Fruit fly (Drosophila melanogaster) whole organism, prepupa: ENCODE results near the gene Rap1.

Source experiments
- Blimp-1 ChIP-seq: fragments of 200-800 bp; sonication (Bioruptor generic); optimal IDR thresholded peaks from 3 replicates; lab custom pipeline; 2017; ENCODE audit warnings: missing biosample characterization, missing genetic modification characterization, mild to moderate bottlenecking, moderate library complexity, missing genetic modification reagents
- CG10669 ChIP-seq: fragments of 200-800 bp; sonication (Bioruptor generic); optimal IDR thresholded peaks from 3 replicates; lab custom pipeline; 2018; ENCODE audit warnings: missing biosample characterization, mild to moderate bottlenecking, missing genetic modification characterization, moderate library complexity
- CG11294 ChIP-seq: fragments of 200-800 bp; sonication (Bioruptor generic); IDR thresholded peaks from 2 replicates; pipeline ENCODE4 v1.3.6; 2022; ENCODE audit warnings: missing biosample characterization, missing genetic modification characterization
- CG11762 ChIP-seq: fragments of 200-800 bp; sonication (Bioruptor generic); optimal IDR thresholded peaks from 3 replicates; lab custom pipeline; 2016; ENCODE audit warnings: missing biosample characterization, missing genetic modification characterization; ENCODE audit not compliant: insufficient read depth
- CG15336 ChIP-seq: fragments of 200-800 bp; sonication (Bioruptor generic); IDR thresholded peaks from 2 replicates; pipeline ENCODE4 v1.3.6; 2022; ENCODE audit warnings: missing biosample characterization, missing genetic modification characterization
- CG1621 ChIP-seq: fragments of 200-800 bp; sonication (Bioruptor generic); optimal IDR thresholded peaks from 3 replicates; lab custom pipeline; 2018; ENCODE audit warnings: missing biosample characterization, mild to moderate bottlenecking, missing genetic modification characterization
- CG16779 ChIP-seq: fragments of 200-800 bp; sonication (Bioruptor generic); optimal IDR thresholded peaks from 3 replicates; lab custom pipeline; 2017; ENCODE audit warnings: missing biosample characterization, mild to moderate bottlenecking, missing genetic modification characterization
- CG3032 ChIP-seq: fragments of 200-800 bp; optimal IDR thresholded peaks from 2 replicates; lab custom pipeline; 2019; ENCODE audit warnings: missing biosample characterization, mild to moderate bottlenecking, missing genetic modification characterization, moderate library complexity
- CG32006 ChIP-seq: fragments of 200-800 bp; sonication (Bioruptor generic); optimal IDR thresholded peaks from 3 replicates; lab custom pipeline; 2017; ENCODE audit warnings: missing biosample characterization, mild to moderate bottlenecking, missing genetic modification characterization
- CG34406 ChIP-seq: fragments of 200-800 bp; sonication (Bioruptor generic); optimal IDR thresholded peaks from 3 replicates; lab custom pipeline; 2016; ENCODE audit warnings: missing biosample characterization, missing genetic modification characterization
- CG3919 ChIP-seq: fragments of 200-800 bp; sonication (Bioruptor generic); optimal IDR thresholded peaks from 3 replicates; lab custom pipeline; 2016; ENCODE audit warnings: missing biosample characterization, missing genetic modification characterization
- CG4318 ChIP-seq: fragments of 200-800 bp; sonication (Bioruptor generic); optimal IDR thresholded peaks from 3 replicates; lab custom pipeline; 2017; ENCODE audit warnings: missing biosample characterization, mild to moderate bottlenecking, missing genetic modification characterization
- CG6163 ChIP-seq: fragments of 200-800 bp; sonication (Bioruptor generic); IDR thresholded peaks from 3 replicates; pipeline ENCODE4 v1.3.6; 2022; ENCODE audit warnings: missing biosample characterization, missing genetic modification characterization
- CG6792 ChIP-seq: fragments of 200-800 bp; sonication (Bioruptor generic); optimal IDR thresholded peaks from 3 replicates; lab custom pipeline; 2016; ENCODE audit warnings: missing biosample characterization, missing genetic modification characterization
- CG6808 ChIP-seq: fragments of 200-800 bp; sonication (Bioruptor generic); optimal IDR thresholded peaks from 3 replicates; lab custom pipeline; 2017; ENCODE audit warnings: missing biosample characterization, missing genetic modification characterization, mild to moderate bottlenecking, moderate library complexity, missing genetic modification reagents
- CG6854 ChIP-seq: fragments of 200-800 bp; sonication (Bioruptor generic); optimal IDR thresholded peaks from 2 replicates; lab custom pipeline; 2017; ENCODE audit warnings: missing biosample characterization, mild to moderate bottlenecking, missing genetic modification characterization
- CG7368 ChIP-seq: fragments of 200-800 bp; sonication (Bioruptor generic); optimal IDR thresholded peaks from 3 replicates; lab custom pipeline; 2016; ENCODE audit warnings: missing biosample characterization, missing genetic modification characterization
- CG8319 ChIP-seq: fragments of 200-800 bp; sonication (Bioruptor generic); optimal IDR thresholded peaks from 3 replicates; lab custom pipeline; 2016; ENCODE audit warnings: missing biosample characterization, missing genetic modification characterization
- CG9139 ChIP-seq: fragments of 200-800 bp; sonication (Bioruptor generic); optimal IDR thresholded peaks from 3 replicates; lab custom pipeline; 2017; ENCODE audit warnings: missing biosample characterization, mild to moderate bottlenecking, missing genetic modification characterization
- Eip75B ChIP-seq: fragments of 200-800 bp; sonication (Bioruptor generic); optimal IDR thresholded peaks from 3 replicates; lab custom pipeline; 2016; ENCODE audit warnings: missing biosample characterization, missing genetic modification characterization
- Eip78C ChIP-seq: fragments of 200-800 bp; sonication (Bioruptor generic); peaks from one replicate; lab custom pipeline; 2016; ENCODE audit warnings: missing biosample characterization, missing genetic modification characterization
- Eip93F ChIP-seq: fragments of 200-800 bp; sonication (Bioruptor generic); optimal IDR thresholded peaks from 2 replicates; lab custom pipeline; 2016; ENCODE audit warnings: missing biosample characterization, mild to moderate bottlenecking, missing genetic modification characterization
- Ets21C ChIP-seq: fragments of 200-800 bp; sonication (Bioruptor generic); optimal IDR thresholded peaks from 3 replicates; lab custom pipeline; 2016; ENCODE audit warnings: missing biosample characterization, missing genetic modification characterization
- Ets96B ChIP-seq: fragments of 200-800 bp; optimal IDR thresholded peaks from 2 replicates; lab custom pipeline; 2019; ENCODE audit warnings: missing biosample characterization, mild to moderate bottlenecking, missing genetic modification characterization, moderate library complexity
- Gug ChIP-seq: fragments of 200-800 bp; sonication (Bioruptor generic); IDR thresholded peaks from 2 replicates; pipeline ENCODE4 v1.3.6; 2022; ENCODE audit warnings: missing biosample characterization, missing genetic modification characterization
- Hr39 ChIP-seq: fragments of 200-800 bp; sonication (Bioruptor generic); optimal IDR thresholded peaks from 2 replicates; lab custom pipeline; 2016; ENCODE audit warnings: missing biosample characterization, missing genetic modification characterization
- Hr4 ChIP-seq: fragments of 200-800 bp; sonication (Bioruptor generic); optimal IDR thresholded peaks from 3 replicates; lab custom pipeline; 2016; ENCODE audit warnings: missing biosample characterization, missing genetic modification characterization
- Lpt ChIP-seq: fragments of 200-800 bp; sonication (Bioruptor generic); optimal IDR thresholded peaks from 3 replicates; lab custom pipeline; 2016; ENCODE audit warnings: missing biosample characterization, missing genetic modification characterization
- Met ChIP-seq: fragments of 200-800 bp; sonication (Bioruptor generic); optimal IDR thresholded peaks from 3 replicates; lab custom pipeline; 2016; ENCODE audit warnings: missing biosample characterization, missing genetic modification characterization
- OdsH ChIP-seq: fragments of 200-800 bp; sonication (Bioruptor generic); optimal IDR thresholded peaks from 3 replicates; lab custom pipeline; 2016; ENCODE audit warnings: missing biosample characterization, missing genetic modification characterization
- Smox ChIP-seq: fragments of 200-800 bp; sonication (Bioruptor generic); optimal IDR thresholded peaks from 3 replicates; lab custom pipeline; 2016; ENCODE audit warnings: missing biosample characterization, missing genetic modification characterization
- Sox102F ChIP-seq: fragments of 200-800 bp; sonication (Bioruptor generic); optimal IDR thresholded peaks from 2 replicates; lab custom pipeline; 2016; ENCODE audit warnings: missing biosample characterization, mild to moderate bottlenecking, missing genetic modification characterization
- cyc ChIP-seq: fragments of 200-800 bp; sonication (Bioruptor generic); optimal IDR thresholded peaks from 3 replicates; lab custom pipeline; 2016; ENCODE audit warnings: missing biosample characterization, missing genetic modification characterization
- dac ChIP-seq: fragments of 200-800 bp; sonication (Bioruptor generic); optimal IDR thresholded peaks from 2 replicates; lab custom pipeline; 2017; ENCODE audit warnings: missing biosample characterization, mild to moderate bottlenecking, missing genetic modification characterization
- dsx ChIP-seq: fragments of 200-800 bp; optimal IDR thresholded peaks from 3 replicates; lab custom pipeline; 2019; ENCODE audit warnings: missing biosample characterization, mild to moderate bottlenecking, missing genetic modification characterization, moderate library complexity; ENCODE audit not compliant: poor library complexity, severe bottlenecking
- eg ChIP-seq: fragments of 200-800 bp; sonication (Bioruptor generic); IDR thresholded peaks from 3 replicates; pipeline ENCODE4 v1.3.6; 2022; ENCODE audit warnings: missing biosample characterization, missing genetic modification characterization
- esn ChIP-seq: fragments of 200-800 bp; sonication (Bioruptor generic); optimal IDR thresholded peaks from 2 replicates; lab custom pipeline; 2016; ENCODE audit warnings: missing biosample characterization, mild to moderate bottlenecking, missing genetic modification characterization, moderate library complexity
- fd59A ChIP-seq: fragments of 200-800 bp; sonication (Bioruptor generic); optimal IDR thresholded peaks from 2 replicates; lab custom pipeline; 2017; ENCODE audit warnings: missing biosample characterization, mild to moderate bottlenecking, missing genetic modification characterization, missing genetic modification reagents
- fd85E ChIP-seq: fragments of 200-800 bp; sonication (Bioruptor generic); optimal IDR thresholded peaks from 3 replicates; lab custom pipeline; 2016; ENCODE audit warnings: missing biosample characterization, missing genetic modification characterization
- lz ChIP-seq: fragments of 200-800 bp; sonication (Bioruptor generic); optimal IDR thresholded peaks from 3 replicates; lab custom pipeline; 2016; ENCODE audit warnings: missing biosample characterization, missing genetic modification characterization
- net ChIP-seq: fragments of 200-800 bp; sonication (Bioruptor generic); optimal IDR thresholded peaks from 3 replicates; lab custom pipeline; 2016; ENCODE audit warnings: missing biosample characterization, missing genetic modification characterization
- pdm3 ChIP-seq: fragments of 200-800 bp; sonication (Bioruptor generic); optimal IDR thresholded peaks from 3 replicates; lab custom pipeline; 2016; ENCODE audit warnings: missing biosample characterization, missing genetic modification characterization
- salr ChIP-seq, 2 experiments: fragments of 200-800 bp; sonication (Bioruptor generic); optimal IDR thresholded peaks; 3 replicates each; lab custom pipeline; 2016 to 2018; ENCODE audit warnings: missing biosample characterization in 2 of 2, missing genetic modification characterization in 2 of 2, mild to moderate bottlenecking in 1 of 2
- spab ChIP-seq: fragments of 200-800 bp; sonication (Bioruptor generic); optimal IDR thresholded peaks from 2 replicates; lab custom pipeline; 2017; ENCODE audit warnings: missing biosample characterization, mild to moderate bottlenecking, missing genetic modification characterization, missing genetic modification reagents
- ss ChIP-seq, 2 experiments: fragments of 200-800 bp; sonication (Bioruptor generic); optimal IDR thresholded peaks; 2 replicates in 1 of 2; 3 replicates in 1 of 2; lab custom pipeline; 2017 to 2018; ENCODE audit warnings: mild to moderate bottlenecking in 2 of 2, missing biosample characterization in 2 of 2, missing genetic modification characterization in 2 of 2, moderate library complexity in 1 of 2
- svp ChIP-seq: fragments of 200-800 bp; sonication (Bioruptor generic); peaks from one replicate; lab custom pipeline; 2016; ENCODE audit warnings: missing biosample characterization, missing genetic modification characterization
- topi ChIP-seq: fragments of 200-800 bp; sonication (Bioruptor generic); optimal IDR thresholded peaks from 3 replicates; lab custom pipeline; 2016; ENCODE audit warnings: missing biosample characterization, missing genetic modification characterization
- vri ChIP-seq: fragments of 200-800 bp; sonication (Bioruptor generic); optimal IDR thresholded peaks from 3 replicates; lab custom pipeline; 2016; ENCODE audit warnings: missing biosample characterization, mild to moderate bottlenecking, missing genetic modification characterization

Gene Rap1

dm6 chr3L:1860749-1861148 is 1.3 kb downstream of the Rap1 start:
- no peak for TF ChIP-seq CG11762 (GFP tag; lab: Kevin White, UChicago)
- TF ChIP-seq Eip93F (GFP tag; lab: Kevin White, UChicago): no peak
- no peak for TF ChIP-seq Smox (GFP tag; lab: Kevin White, UChicago)
- no peak for TF ChIP-seq Eip78C
- no peak for TF ChIP-seq CG15336
- no peak for TF ChIP-seq eg
- no peak for TF ChIP-seq fd59A (GFP tag; lab: Kevin White, UChicago)
- no peak for TF ChIP-seq topi
- no peak for TF ChIP-seq salr (GFP tag; optimal IDR thresholded peaks at IDR 0.05; lab: Kevin White, UChicago)
- no peak for TF ChIP-seq pdm3
- TF ChIP-seq CG3032 (tag; lab: Kevin White, UChicago): no peak
- TF ChIP-seq CG16779 (tag; lab: Kevin White, UChicago): no peak
- no peak for TF ChIP-seq fd85E (GFP tag; lab: Kevin White, UChicago)
- no peak for TF ChIP-seq Gug (GFP tag; lab: Robert Waterston, UW)
- TF ChIP-seq Lpt: no peak
- TF ChIP-seq Hr4 (GFP tag; lab: Kevin White, UChicago): no peak
- TF ChIP-seq CG3919 (GFP tag; lab: Kevin White, UChicago): no peak
- no peak for TF ChIP-seq Ets21C
- TF ChIP-seq CG6163: no peak

dm6 chr3L:1859563-1859962 is 2.5 kb downstream of the Rap1 start:
- no peak for TF ChIP-seq dac
- TF ChIP-seq CG32006: no peak
- TF ChIP-seq ss (GFP tag; optimal IDR thresholded peaks at IDR 0.05; lab: Kevin White, UChicago): peak; percentile 26 to 59
- peak; percentile 28 for TF ChIP-seq CG34406 (GFP tag; lab: Kevin White, UChicago)
- peak; percentile 36 for TF ChIP-seq net (GFP tag; lab: Kevin White, UChicago)
- TF ChIP-seq Smox (GFP tag; lab: Kevin White, UChicago): no peak
- peak; percentile 62 for TF ChIP-seq svp
- peak; percentile 70 for TF ChIP-seq CG3919 (GFP tag; lab: Kevin White, UChicago)
- TF ChIP-seq Eip78C: peak; percentile 88
- TF ChIP-seq Hr39 (GFP tag; lab: Kevin White, UChicago): no peak
- TF ChIP-seq Gug (GFP tag; lab: Robert Waterston, UW): no peak
- TF ChIP-seq CG8319 (GFP tag; lab: Kevin White, UChicago): peak; percentile 24
- TF ChIP-seq CG1621: peak; percentile 40
- peak; percentile 48 for TF ChIP-seq CG6808 (GFP tag; lab: Kevin White, UChicago)
- peak; percentile 43 for TF ChIP-seq topi
- TF ChIP-seq pdm3: no peak
- TF ChIP-seq Blimp-1 (GFP tag; lab: Kevin White, UChicago): no peak
- TF ChIP-seq Ets96B (tag; lab: Kevin White, UChicago): peak; percentile 25
- TF ChIP-seq Sox102F (GFP tag; lab: Kevin White, UChicago): peak; percentile 44
- peak; percentile 11 for TF ChIP-seq dsx (GFP tag; lab: Kevin White, UChicago)
- peak; percentile 9 for TF ChIP-seq CG16779 (tag; lab: Kevin White, UChicago)
- TF ChIP-seq CG10669 (GFP tag; lab: Kevin White, UChicago): peak; percentile 61
- TF ChIP-seq Eip75B (GFP tag; lab: Kevin White, UChicago): peak; percentile 13
- no peak for TF ChIP-seq CG11762 (GFP tag; lab: Kevin White, UChicago)
- TF ChIP-seq Met (GFP tag; lab: Kevin White, UChicago): peak; percentile 19
- no peak for TF ChIP-seq Hr4 (GFP tag; lab: Kevin White, UChicago)
- no peak for TF ChIP-seq CG4318 (GFP tag; lab: Kevin White, UChicago)
- peak; percentile 37 for TF ChIP-seq spab (GFP tag; lab: Kevin White, UChicago)
- peak; percentile 34 for TF ChIP-seq esn (GFP tag; lab: Kevin White, UChicago)
- TF ChIP-seq CG11294: no peak
- TF ChIP-seq CG3032 (tag; lab: Kevin White, UChicago): peak; percentile 4
- no peak for TF ChIP-seq Eip93F (GFP tag; lab: Kevin White, UChicago)
- peak; percentile 4 for TF ChIP-seq cyc (GFP tag; lab: Kevin White, UChicago)
- TF ChIP-seq Lpt: no peak
- no peak for TF ChIP-seq lz (GFP tag; lab: Kevin White, UChicago)
- peak; percentile 36 for TF ChIP-seq vri
- peak; percentile 29 for TF ChIP-seq CG6792 (GFP tag; lab: Kevin White, UChicago)
- TF ChIP-seq salr (GFP tag; optimal IDR thresholded peaks at IDR 0.05; lab: Kevin White, UChicago): no peak
- no peak for TF ChIP-seq OdsH (GFP tag; lab: Kevin White, UChicago)
- TF ChIP-seq CG7368 (GFP tag; lab: Kevin White, UChicago): peak; percentile 6
- TF ChIP-seq CG6163: peak; percentile 40; the same call in 2 of the 3 replicates
- TF ChIP-seq CG6854 (GFP tag; lab: Kevin White, UChicago): peak; percentile 81
- peak; percentile 61 for TF ChIP-seq CG9139
- TF ChIP-seq CG15336: no peak
